Fruit fly (Drosophila melanogaster) whole organism, embryonic: ENCODE results near the gene Mlc-c.

Experiments used
- ATbp ChIP-seq: fragments of 200-800 bp; sonication (Bioruptor generic); optimal IDR thresholded peaks from 2 replicates; lab custom pipeline; 2017; ENCODE audit warnings: missing biosample characterization, mild to moderate bottlenecking, missing genetic modification characterization, missing genetic modification reagents
- Atf-2 ChIP-seq: fragments of 200-800 bp; sonication (Bioruptor generic); optimal IDR thresholded peaks from 2 replicates; lab custom pipeline; 2016; ENCODE audit warnings: missing biosample characterization, missing genetic modification characterization
- Blimp-1 ChIP-seq: fragments of 200-800 bp; sonication (Bioruptor generic); optimal IDR thresholded peaks from 3 replicates; lab custom pipeline; 2018; ENCODE audit warnings: missing biosample characterization, missing genetic modification characterization, mild to moderate bottlenecking, moderate library complexity, missing genetic modification reagents
- CG12391 ChIP-seq: fragments of 200-800 bp; sonication (Bioruptor generic); optimal IDR thresholded peaks from 3 replicates; lab custom pipeline; 2018; ENCODE audit warnings: missing biosample characterization, mild to moderate bottlenecking, missing genetic modification characterization, moderate library complexity
- CG13287 ChIP-seq: fragments of 200-800 bp; sonication (Bioruptor generic); IDR thresholded peaks from 2 replicates; pipeline ENCODE4 v1.3.6; 2022; ENCODE audit warnings: missing biosample characterization, missing genetic modification characterization; ENCODE audit not compliant: partially characterized antibody
- CG14667 ChIP-seq: fragments of 200-800 bp; sonication (Bioruptor generic); IDR thresholded peaks from 2 replicates; pipeline ENCODE4 v1.3.6; 2022; ENCODE audit warnings: missing biosample characterization, missing genetic modification characterization
- CG15269 ChIP-seq: fragments of 200-800 bp; sonication (Bioruptor generic); optimal IDR thresholded peaks from 2 replicates; lab custom pipeline; 2018; ENCODE audit warnings: missing biosample characterization, mild to moderate bottlenecking, missing genetic modification characterization, moderate library complexity
- CG15601 ChIP-seq: fragments of 200-800 bp; sonication (Bioruptor generic); optimal IDR thresholded peaks from 3 replicates; lab custom pipeline; 2019; ENCODE audit warnings: missing biosample characterization, mild to moderate bottlenecking, missing genetic modification characterization, moderate library complexity
- CG17328 ChIP-seq: fragments of 200-800 bp; sonication (Bioruptor generic); IDR thresholded peaks from 2 replicates; pipeline ENCODE4 v1.3.6; 2022; ENCODE audit warnings: missing biosample characterization, missing genetic modification characterization
- CG17359 ChIP-seq: fragments of 200-800 bp; sonication (Bioruptor generic); optimal IDR thresholded peaks from 3 replicates; lab custom pipeline; 2018; ENCODE audit warnings: missing biosample characterization, mild to moderate bottlenecking, missing genetic modification characterization, moderate library complexity
- CG2678 ChIP-seq: fragments of 200-800 bp; sonication (Bioruptor generic); optimal IDR thresholded peaks from 3 replicates; lab custom pipeline; 2019; ENCODE audit warnings: missing biosample characterization, mild to moderate bottlenecking, missing genetic modification characterization, moderate library complexity
- CG34422 ChIP-seq: fragments of 200-800 bp; sonication (Bioruptor generic); IDR thresholded peaks from 3 replicates; pipeline ENCODE4 v1.3.6; 2022; ENCODE audit warnings: missing biosample characterization, missing genetic modification characterization
- CG4282 ChIP-seq: fragments of 200-800 bp; sonication (Bioruptor generic); optimal IDR thresholded peaks from 2 replicates; lab custom pipeline; 2016; ENCODE audit warnings: missing biosample characterization, missing genetic modification characterization
- CG5245 ChIP-seq: fragments of 200-800 bp; sonication (Bioruptor generic); optimal IDR thresholded peaks from 3 replicates; lab custom pipeline; 2016; ENCODE audit warnings: missing biosample characterization, missing genetic modification characterization
- CG7556 ChIP-seq: fragments of 200-800 bp; sonication (Bioruptor generic); optimal IDR thresholded peaks from 2 replicates; lab custom pipeline; 2017; ENCODE audit warnings: missing biosample characterization, mild to moderate bottlenecking, missing genetic modification characterization
- CG8089 ChIP-seq: fragments of 200-800 bp; sonication (Bioruptor generic); optimal IDR thresholded peaks from 3 replicates; lab custom pipeline; 2016; ENCODE audit warnings: missing biosample characterization, missing genetic modification characterization
- CG8388 ChIP-seq: fragments of 200-800 bp; sonication (Bioruptor generic); optimal IDR thresholded peaks from 2 replicates; lab custom pipeline; 2019; ENCODE audit warnings: missing biosample characterization, mild to moderate bottlenecking, missing genetic modification characterization, moderate library complexity
- CG8924 ChIP-seq: fragments of 200-800 bp; optimal IDR thresholded peaks from 3 replicates; lab custom pipeline; 2019; ENCODE audit warnings: missing biosample characterization, mild to moderate bottlenecking, missing genetic modification characterization, moderate library complexity
- CG9727 ChIP-seq: fragments of 200-800 bp; sonication (Bioruptor generic); optimal IDR thresholded peaks from 3 replicates; lab custom pipeline; 2017; ENCODE audit warnings: missing biosample characterization, mild to moderate bottlenecking, missing genetic modification characterization
- CoRest ChIP-seq: fragments of 200-800 bp; sonication (Bioruptor generic); optimal IDR thresholded peaks from 3 replicates; lab custom pipeline; 2018; ENCODE audit warnings: missing biosample characterization, mild to moderate bottlenecking, missing genetic modification characterization, moderate library complexity
- D ChIP-seq, 2 experiments: fragments of 200-800 bp in 1 of 2; fragments of >200 bp in 1 of 2; sonication (Bioruptor generic) in 1 of 2; optimal IDR thresholded peaks; 2 replicates in 1 of 2; 3 replicates in 1 of 2; lab custom pipeline; 2017; ENCODE audit warnings: mild to moderate bottlenecking in 1 of 2, missing biosample characterization in 1 of 2, missing genetic modification characterization in 1 of 2, missing genetic modification reagents in 1 of 2
- Dbx ChIP-seq: fragments of 200-800 bp; sonication (Bioruptor generic); IDR thresholded peaks from 3 replicates; pipeline ENCODE4 v1.3.6; 2022; ENCODE audit warnings: missing biosample characterization, missing genetic modification characterization
- Deaf1 ChIP-seq: fragments of 200-800 bp; optimal IDR thresholded peaks from 3 replicates; lab custom pipeline; 2019; ENCODE audit warnings: missing biosample characterization, mild to moderate bottlenecking, missing genetic modification characterization, moderate library complexity
- HLH3B ChIP-seq: fragments of 200-800 bp; sonication (Bioruptor generic); IDR thresholded peaks from 2 replicates; pipeline ENCODE4 v1.3.6; 2022; ENCODE audit warnings: missing biosample characterization, missing genetic modification characterization
- HmgZ ChIP-seq: fragments of 200-800 bp; sonication (Bioruptor generic); optimal IDR thresholded peaks from 2 replicates; lab custom pipeline; 2018; ENCODE audit warnings: missing biosample characterization, mild to moderate bottlenecking, missing genetic modification characterization
- Hr51 ChIP-seq, 2 experiments: fragments of 200-800 bp; sonication (Bioruptor generic); optimal IDR thresholded peaks; 2 replicates in 1 of 2; 3 replicates in 1 of 2; lab custom pipeline; 2016 to 2018; ENCODE audit warnings: missing biosample characterization in 2 of 2, missing genetic modification characterization in 2 of 2, mild to moderate bottlenecking in 1 of 2, moderate library complexity in 1 of 2
- Med ChIP-seq: fragments of 200-800 bp; sonication (Bioruptor generic); peaks from one replicate; lab custom pipeline; 2016; ENCODE audit warnings: missing biosample characterization, missing genetic modification characterization, mild to moderate bottlenecking, inconsistent platforms, moderate library complexity
- PHDP ChIP-seq: fragments of 200-800 bp; sonication (Bioruptor generic); optimal IDR thresholded peaks from 3 replicates; lab custom pipeline; 2018; ENCODE audit warnings: missing biosample characterization, mild to moderate bottlenecking, missing genetic modification characterization, moderate library complexity
- Xrp1 ChIP-seq: fragments of 200-800 bp; sonication (Bioruptor generic); IDR thresholded peaks from 2 replicates; pipeline ENCODE4 v1.3.6; 2022; ENCODE audit warnings: missing biosample characterization, missing genetic modification characterization
- cato ChIP-seq: fragments of 200-800 bp; sonication (Bioruptor generic); optimal IDR thresholded peaks from 2 replicates; lab custom pipeline; 2016; ENCODE audit warnings: missing biosample characterization, missing genetic modification characterization, borderline replicate concordance
- ci ChIP-seq: fragments of 200-800 bp; sonication (Bioruptor generic); IDR thresholded peaks from 3 replicates; pipeline ENCODE4 v1.3.6; 2022; ENCODE audit warnings: missing biosample characterization, missing genetic modification characterization
- eve ChIP-seq, 2 experiments: fragments of >200 bp; optimal IDR thresholded peaks; 2 replicates each; lab custom pipeline; 2017; ENCODE audit warnings: missing biosample characterization in 2 of 2, missing genetic modification characterization in 2 of 2
- fd96Cb ChIP-seq: fragments of 200-800 bp; sonication (Bioruptor generic); optimal IDR thresholded peaks from 2 replicates; lab custom pipeline; 2018; ENCODE audit warnings: missing biosample characterization, mild to moderate bottlenecking, missing genetic modification characterization, moderate library complexity
- gce ChIP-seq: fragments of 200-800 bp; sonication (Bioruptor generic); IDR thresholded peaks from 3 replicates; pipeline ENCODE4 v1.3.6; 2022; ENCODE audit warnings: missing biosample characterization, missing genetic modification characterization
- gem ChIP-seq: fragments of 200-800 bp; sonication (Bioruptor generic); optimal IDR thresholded peaks from 2 replicates; lab custom pipeline; 2019; ENCODE audit warnings: missing biosample characterization, mild to moderate bottlenecking, missing genetic modification characterization, moderate library complexity
- grau ChIP-seq: fragments of 200-800 bp; optimal IDR thresholded peaks from 3 replicates; lab custom pipeline; 2019; ENCODE audit warnings: missing biosample characterization, mild to moderate bottlenecking, missing genetic modification characterization, moderate library complexity
- ind ChIP-seq: fragments of 200-800 bp; sonication (Bioruptor generic); optimal IDR thresholded peaks from 3 replicates; lab custom pipeline; 2016; ENCODE audit warnings: missing biosample characterization, missing genetic modification characterization
- kay ChIP-seq: fragments of 200-800 bp; sonication (Bioruptor generic); optimal IDR thresholded peaks from 2 replicates; lab custom pipeline; 2016; ENCODE audit warnings: missing biosample characterization, missing genetic modification characterization
- lmd ChIP-seq: fragments of 200-800 bp; sonication (Bioruptor generic); IDR thresholded peaks from 2 replicates; pipeline ENCODE4 v1.3.6; 2022; ENCODE audit warnings: missing biosample characterization, missing genetic modification characterization
- lola ChIP-seq, 3 experiments: fragments of >200 bp in 2 of 3; fragments of 200-800 bp in 1 of 3; sonication (Bioruptor generic) in 1 of 3; optimal IDR thresholded peaks; 2 replicates each; lab custom pipeline; 2017 to 2019; ENCODE audit warnings: missing biosample characterization in 3 of 3, missing genetic modification characterization in 3 of 3, mild to moderate bottlenecking in 1 of 3, moderate library complexity in 1 of 3
- nerfin-1 ChIP-seq: fragments of 200-800 bp; sonication (Bioruptor generic); optimal IDR thresholded peaks from 3 replicates; lab custom pipeline; 2019; ENCODE audit warnings: missing biosample characterization, mild to moderate bottlenecking, missing genetic modification characterization, moderate library complexity
- org-1 ChIP-seq: fragments of 200-800 bp; sonication (Bioruptor generic); optimal IDR thresholded peaks from 2 replicates; lab custom pipeline; 2017; ENCODE audit warnings: missing biosample characterization, missing genetic modification characterization
- pfk ChIP-seq: fragments of 200-800 bp; sonication (Bioruptor generic); optimal IDR thresholded peaks from 2 replicates; lab custom pipeline; 2018; ENCODE audit warnings: missing biosample characterization, mild to moderate bottlenecking, missing genetic modification characterization, moderate library complexity
- phol ChIP-seq: fragments of 200-800 bp; sonication (Bioruptor generic); optimal IDR thresholded peaks from 3 replicates; lab custom pipeline; 2018; ENCODE audit warnings: missing biosample characterization, mild to moderate bottlenecking, missing genetic modification characterization, moderate library complexity
- sens ChIP-seq: fragments of 200-800 bp; sonication (Bioruptor generic); peaks from one replicate; lab custom pipeline; 2016; ENCODE audit warnings: missing biosample characterization, missing genetic modification characterization
- slou ChIP-seq: fragments of 200-800 bp; sonication (Bioruptor generic); optimal IDR thresholded peaks from 3 replicates; lab custom pipeline; 2016; ENCODE audit warnings: missing biosample characterization, missing genetic modification characterization
- sob ChIP-seq: fragments of 200-800 bp; sonication (Bioruptor generic); IDR thresholded peaks from 2 replicates; pipeline ENCODE4 v1.3.6; 2022; ENCODE audit warnings: missing biosample characterization, missing genetic modification characterization
- sqz ChIP-seq: fragments of 200-800 bp; sonication (Bioruptor generic); optimal IDR thresholded peaks from 3 replicates; lab custom pipeline; 2018; ENCODE audit warnings: missing biosample characterization, mild to moderate bottlenecking, missing genetic modification characterization
- zf30C ChIP-seq: fragments of 200-800 bp; sonication (Bioruptor generic); optimal IDR thresholded peaks from 3 replicates; lab custom pipeline; 2018; ENCODE audit warnings: missing biosample characterization, mild to moderate bottlenecking, missing genetic modification characterization

The Mlc-c gene

dm6 chrX:5646228-5646627 is 23.9 kb upstream of the Mlc-c start:
- TF ChIP-seq phol (tag; lab: Kevin White, UChicago) (peak; percentile 51), Deaf1 (tag; lab: Kevin White, UChicago) (peak; percentile 7), Blimp-1 (peak; percentile 44), ind (GFP tag; lab: Kevin White, UChicago) (peak; percentile 14), CG7556 (GFP tag; lab: Kevin White, UChicago) (peak; percentile 18), CG12391 (tag; lab: Kevin White, UChicago) (peak; percentile 38), PHDP (tag; lab: Kevin White, UChicago) (peak; percentile 16), D (optimal IDR thresholded peaks at IDR 0.05; lab: Kevin White, UChicago) (no peak), D (GFP tag; optimal IDR thresholded peaks at IDR 0.05; lab: Kevin White, UChicago) (peak; percentile 34), Dbx (GFP tag; lab: Robert Waterston, UW) (no peak), grau (tag; lab: Kevin White, UChicago) (peak; percentile 17), kay (no peak), CG8924 (peak; percentile 8), lmd (GFP tag; lab: Robert Waterston, UW) (no peak), sqz (no peak), CG14667 (GFP tag; lab: Robert Waterston, UW) (no peak), Atf-2 (GFP tag; lab: Kevin White, UChicago) (no peak), CG4282 (GFP tag; lab: Kevin White, UChicago) (no peak), gce (GFP tag; lab: Robert Waterston, UW) (no peak), cato (GFP tag; lab: Kevin White, UChicago) (no peak), CG8388 (peak; percentile 16), HLH3B (0 out of 2 replicates have a peak, but pooled peaks have one; percentile 7), Hr51 (GFP tag; optimal IDR thresholded peaks at IDR 0.05; lab: Kevin White, UChicago) (peak in 1 of 2 experiments; percentile 4), CG17328 (GFP tag; lab: Robert Waterston, UW) (no peak), Xrp1 (GFP tag; lab: Robert Waterston, UW) (peak; percentile 22; the same call in 1 of the 2 replicates), CG34422 (GFP tag; lab: Robert Waterston, UW) (no peak), eve (GFP tag; optimal IDR thresholded peaks at IDR 0.05; lab: Kevin White, UChicago) (peak in 1 of 2 experiments; percentile 18), pfk (GFP tag; lab: Kevin White, UChicago) (no peak), CG13287 (GFP tag; lab: Robert Waterston, UW) (no peak), sob (no peak), CG8089 (GFP tag; lab: Kevin White, UChicago) (peak; percentile 5), fd96Cb (tag; lab: Kevin White, UChicago) (peak; percentile 32), sens (GFP tag; lab: Kevin White, UChicago) (peak; percentile 93), ci (peak; percentile 45; the same call in 1 of the 3 replicates), zf30C (GFP tag; lab: Kevin White, UChicago) (peak; percentile 18), gem (tag; lab: Kevin White, UChicago) (peak; percentile 57), ATbp (GFP tag; lab: Kevin White, UChicago) (peak; percentile 11), CoRest (tag; lab: Kevin White, UChicago) (peak; percentile 17), HmgZ (tag; lab: Kevin White, UChicago) (no peak), CG9727 (GFP tag; lab: Kevin White, UChicago) (peak; percentile 23), Med (GFP tag; lab: Kevin White, UChicago) (peak; percentile 54), nerfin-1 (tag; lab: Kevin White, UChicago) (peak; percentile 30), CG15601 (tag; lab: Kevin White, UChicago) (peak; percentile 16), lola (GFP tag; optimal IDR thresholded peaks at IDR 0.05; lab: Kevin White, UChicago) (peak in 1 of 3 experiments; percentile 28), CG17359 (peak; percentile 43), CG5245 (GFP tag; lab: Kevin White, UChicago) (no peak), CG15269 (tag; lab: Kevin White, UChicago) (peak; percentile 14), CG2678 (tag; lab: Kevin White, UChicago) (peak; percentile 46), slou (GFP tag; lab: Kevin White, UChicago) (no peak), org-1 (GFP tag; lab: Kevin White, UChicago) (peak; percentile 1)
